Worm (Caenorhabditis elegans) whole organism, L4 larva: ENCODE measurements around the gene mrps-17.

Experiments used
- F10B5.3 ChIP-seq: sonication (generic microtip); optimal IDR thresholded peaks from 2 replicates; lab custom pipeline; 2016; ENCODE audit warnings: mild to moderate bottlenecking, missing genetic modification characterization, missing compliant biosample characterization
- F26F4.8 ChIP-seq: fragments of 200-800 bp; sonication (Bioruptor generic); conservative IDR thresholded peaks from 2 replicates; pipeline ENCODE4 v1.3.6; 2022; ENCODE audit warnings: missing genetic modification characterization, missing compliant biosample characterization
- R02D3.7 ChIP-seq: fragments of 150-350 bp; sonication (generic microtip); optimal IDR thresholded peaks from 3 replicates; lab custom pipeline; 2014; ENCODE audit warnings: missing biosample characterization, missing genetic modification characterization
- T20F7.1 ChIP-seq: fragments of 200-800 bp; sonication (Bioruptor generic); optimal IDR thresholded peaks from 2 replicates; lab custom pipeline; 2018; ENCODE audit warnings: mild to moderate bottlenecking, missing genetic modification characterization, missing compliant biosample characterization
- Y75B8A.6 ChIP-seq: fragments of 200-800 bp; sonication (Bioruptor generic); IDR thresholded peaks from 2 replicates; pipeline ENCODE4 v1.3.6; 2022; ENCODE audit warnings: missing genetic modification reagents, missing genetic modification characterization, missing compliant biosample characterization
- ZK337.2 ChIP-seq: fragments of 200-800 bp; sonication (Bioruptor generic); IDR thresholded peaks from 2 replicates; pipeline ENCODE4 v1.3.6; 2022; ENCODE audit warnings: missing genetic modification reagents, missing genetic modification characterization, missing compliant biosample characterization
- aha-1 ChIP-seq: fragments of 150-350 bp; peaks from one replicate; lab custom pipeline; 2014; ENCODE audit warnings: missing biosample characterization, missing genetic modification characterization
- ceh-20 ChIP-seq: fragments of 200-800 bp; sonication (Bioruptor generic); IDR thresholded peaks from 2 replicates; pipeline ENCODE4 v1.3.6; 2022; ENCODE audit warnings: missing genetic modification reagents, missing genetic modification characterization, missing compliant biosample characterization
- ceh-28 ChIP-seq: fragments of 150-350 bp; optimal IDR thresholded peaks from 2 replicates; lab custom pipeline; 2014; ENCODE audit warnings: missing biosample characterization, missing genetic modification reagents, missing genetic modification characterization
- ceh-44 ChIP-seq: fragments of 200-800 bp; sonication (Bioruptor generic); IDR thresholded peaks from 2 replicates; pipeline ENCODE4 v1.3.6; 2022; ENCODE audit warnings: missing genetic modification reagents, missing genetic modification characterization, missing compliant biosample characterization
- ceh-62 ChIP-seq: sonication (generic microtip); optimal IDR thresholded peaks from 2 replicates; lab custom pipeline; 2017; ENCODE audit warnings: missing biosample characterization, missing genetic modification characterization
- ceh-82 ChIP-seq: sonication (generic microtip); optimal IDR thresholded peaks from 2 replicates; lab custom pipeline; 2017; ENCODE audit warnings: missing biosample characterization, missing genetic modification characterization
- ctbp-1 ChIP-seq: fragments of 200-800 bp; sonication (Bioruptor generic); IDR thresholded peaks from 2 replicates; pipeline ENCODE4 v1.3.6; 2022; ENCODE audit warnings: missing genetic modification reagents, missing genetic modification characterization, missing compliant biosample characterization
- daf-16 ChIP-seq, 3 experiments: sonication (generic microtip); optimal IDR thresholded peaks; 2 replicates each; lab custom pipeline; 2016 to 2017; ENCODE audit warnings: missing genetic modification characterization in 3 of 3, missing genetic modification reagents in 3 of 3, mild to moderate bottlenecking in 2 of 3, missing compliant biosample characterization in 2 of 3, missing biosample characterization in 1 of 3, moderate library complexity in 1 of 3
- dmd-6 ChIP-seq: fragments of 200-800 bp; sonication (Bioruptor generic); IDR thresholded peaks from 2 replicates; pipeline ENCODE4 v1.3.6; 2022; ENCODE audit warnings: missing genetic modification reagents, missing genetic modification characterization, missing compliant biosample characterization
- dve-1 ChIP-seq: sonication (generic microtip); optimal IDR thresholded peaks from 2 replicates; lab custom pipeline; 2017; ENCODE audit warnings: antibody characterized with exemption, mild to moderate bottlenecking, missing genetic modification characterization, missing compliant biosample characterization; ENCODE audit not compliant: insufficient read depth
- egl-27 ChIP-seq: sonication (generic microtip); optimal IDR thresholded peaks from 3 replicates; lab custom pipeline; 2017; ENCODE audit warnings: missing biosample characterization, missing genetic modification reagents, missing genetic modification characterization
- fos-1 ChIP-seq: fragments of 150-350 bp; optimal IDR thresholded peaks from 2 replicates; lab custom pipeline; 2014; ENCODE audit warnings: missing biosample characterization, missing genetic modification characterization
- gei-8 ChIP-seq: fragments of 200-800 bp; sonication (Bioruptor generic); optimal IDR thresholded peaks from 2 replicates; lab custom pipeline; 2018; ENCODE audit warnings: mild to moderate bottlenecking, missing genetic modification characterization, missing compliant biosample characterization
- hlh-11 ChIP-seq: fragments of 200-800 bp; sonication (Bioruptor generic); optimal IDR thresholded peaks from 2 replicates; lab custom pipeline; 2018; ENCODE audit warnings: mild to moderate bottlenecking, missing genetic modification characterization, missing compliant biosample characterization
- hlh-30 ChIP-seq: sonication (generic microtip); optimal IDR thresholded peaks from 2 replicates; lab custom pipeline; 2017; ENCODE audit warnings: antibody characterized with exemption, mild to moderate bottlenecking, missing genetic modification characterization, missing compliant biosample characterization; ENCODE audit not compliant: insufficient read depth
- lin-13 ChIP-seq: fragments of 150-350 bp; optimal IDR thresholded peaks from 2 replicates; lab custom pipeline; 2014; ENCODE audit warnings: missing biosample characterization, missing genetic modification reagents, missing genetic modification characterization
- lin-38 ChIP-seq: fragments of 200-800 bp; sonication (Bioruptor generic); IDR thresholded peaks from 2 replicates; pipeline ENCODE4 v1.3.6; 2022; ENCODE audit warnings: missing genetic modification reagents, missing genetic modification characterization, missing compliant biosample characterization
- lin-39 ChIP-seq: fragments of 150-350 bp; optimal IDR thresholded peaks from 2 replicates; lab custom pipeline; 2014; ENCODE audit warnings: missing biosample characterization, missing genetic modification reagents, missing genetic modification characterization
- lsy-2 ChIP-seq, 2 experiments: fragments of 150-350 bp in 1 of 2; sonication (generic microtip) in 1 of 2; optimal IDR thresholded peaks; 2 replicates each; lab custom pipeline; 2014 to 2017; ENCODE audit warnings: missing biosample characterization in 2 of 2, missing genetic modification characterization in 2 of 2
- nhr-102 ChIP-seq: sonication (generic microtip); optimal IDR thresholded peaks from 2 replicates; lab custom pipeline; 2016; ENCODE audit warnings: mild to moderate bottlenecking, missing genetic modification characterization, moderate library complexity, missing compliant biosample characterization
- nhr-11 ChIP-seq: fragments of 150-350 bp; optimal IDR thresholded peaks from 2 replicates; lab custom pipeline; 2014; ENCODE audit warnings: missing biosample characterization, missing genetic modification characterization
- nhr-111 ChIP-seq: fragments of 200-800 bp; sonication (Bioruptor generic); optimal IDR thresholded peaks from 2 replicates; lab custom pipeline; 2018; ENCODE audit warnings: mild to moderate bottlenecking, missing genetic modification characterization, missing compliant biosample characterization
- nhr-28 ChIP-seq: fragments of 150-350 bp; optimal IDR thresholded peaks from 2 replicates; lab custom pipeline; 2014; ENCODE audit warnings: missing biosample characterization, missing genetic modification characterization
- nhr-6 ChIP-seq: fragments of 150-350 bp; optimal IDR thresholded peaks from 2 replicates; lab custom pipeline; 2014; ENCODE audit warnings: missing biosample characterization, missing genetic modification characterization
- set-16 ChIP-seq: fragments of 200-800 bp; sonication (Bioruptor generic); IDR thresholded peaks from 2 replicates; pipeline ENCODE4 v1.3.6; 2022; ENCODE audit warnings: missing genetic modification reagents, missing genetic modification characterization, missing compliant biosample characterization
- snpc-1.2 ChIP-seq: fragments of 200-800 bp; sonication (Bioruptor generic); IDR thresholded peaks from 2 replicates; pipeline ENCODE4 v1.3.6; 2022; ENCODE audit warnings: missing genetic modification reagents, missing genetic modification characterization, missing compliant biosample characterization
- spr-1 ChIP-seq: sonication (generic microtip); optimal IDR thresholded peaks from 2 replicates; lab custom pipeline; 2016; ENCODE audit warnings: mild to moderate bottlenecking, missing genetic modification characterization, missing compliant biosample characterization
- tag-97 ChIP-seq: fragments of 200-800 bp; sonication (Bioruptor generic); IDR thresholded peaks from 2 replicates; pipeline ENCODE4 v1.3.6; 2022; ENCODE audit warnings: missing genetic modification characterization, missing compliant biosample characterization
- zag-1 ChIP-seq: fragments of 150-350 bp; optimal IDR thresholded peaks from 2 replicates; lab custom pipeline; 2014; ENCODE audit warnings: missing biosample characterization, missing genetic modification characterization
- zfp-2 ChIP-seq: sonication (generic microtip); optimal IDR thresholded peaks from 2 replicates; lab custom pipeline; 2016; ENCODE audit warnings: mild to moderate bottlenecking, missing genetic modification characterization, missing compliant biosample characterization
- zip-2 ChIP-seq: fragments of 150-350 bp; optimal IDR thresholded peaks from 2 replicates; lab custom pipeline; 2014; ENCODE audit warnings: missing biosample characterization, missing genetic modification characterization
- ztf-7 ChIP-seq: fragments of 150-350 bp; optimal IDR thresholded peaks from 2 replicates; lab custom pipeline; 2014; ENCODE audit warnings: missing biosample characterization, missing genetic modification characterization

mrps-17 gene

DNA sequence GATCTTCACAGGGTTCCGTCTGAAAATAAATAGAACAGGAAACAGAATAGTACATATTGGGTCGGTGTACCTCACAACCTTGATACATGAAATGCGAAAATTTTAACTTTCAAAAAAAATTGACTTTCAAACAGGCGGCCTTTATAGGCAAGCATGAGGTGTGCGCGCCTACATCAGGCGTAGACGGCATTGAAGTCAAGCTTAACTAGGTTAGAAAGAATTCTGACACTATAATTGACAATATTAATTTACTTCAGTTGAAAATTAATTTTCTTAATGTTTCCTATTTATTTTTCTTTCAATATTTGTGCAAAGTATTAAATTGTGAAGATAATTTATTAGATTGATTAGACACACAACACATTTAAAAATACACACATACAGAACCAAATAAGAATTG is 19.7 kb downstream of the mrps-17 start, which contains the start of gene C05D11.5:
Gene C05D11.5 (minus strand): TSS at position 101 of the 400 bp plus-strand sequence.
- TF ChIP-seq nhr-6 (tag; lab: Kevin White, UChicago) (no peak), ceh-44 (GFP tag; lab: Robert Waterston, UW) (no peak), set-16 (GFP tag; lab: Robert Waterston, UW) (no peak)

DNA sequence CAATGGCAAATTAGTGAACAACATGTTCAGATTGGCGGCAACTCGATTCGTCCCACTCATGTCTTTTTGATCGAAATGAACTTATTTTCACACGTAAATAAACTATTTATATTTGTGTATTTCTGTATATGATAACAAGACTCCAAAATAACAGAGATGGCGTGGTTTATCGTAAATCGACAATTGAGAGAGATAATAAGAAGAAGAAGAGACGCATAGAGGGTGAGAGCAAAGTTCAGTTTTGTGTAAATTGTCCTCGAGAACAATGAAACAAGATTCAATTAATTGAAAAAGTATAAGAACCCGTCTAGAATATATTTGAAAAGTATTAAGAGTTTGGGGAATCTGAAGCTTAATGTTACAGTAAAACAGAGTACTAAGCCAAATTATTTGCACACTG is 20.2 kb downstream of the mrps-17 start:
- TF ChIP-seq egl-27 (tag; lab: Kevin White, UChicago) (no peak), hlh-30 (tag; lab: Kevin White, UChicago) (no peak), aha-1 (no peak), ceh-28 (no peak), ceh-82 (tag; lab: Kevin White, UChicago) (no peak), R02D3.7 (tag; lab: Kevin White, UChicago) (peak; percentile 14), fos-1 (tag; lab: Kevin White, UChicago) (no peak), lin-38 (GFP tag; lab: Robert Waterston, UW) (no peak), ceh-62 (tag; lab: Kevin White, UChicago) (no peak), ZK337.2 (GFP tag; lab: Robert Waterston, UW) (no peak), ztf-7 (tag; lab: Kevin White, UChicago) (no peak), nhr-28 (tag; lab: Kevin White, UChicago) (peak; percentile 36), zfp-2 (tag; lab: Kevin White, UChicago) (no peak), F10B5.3 (tag; lab: Kevin White, UChicago) (no peak), dve-1 (tag; lab: Kevin White, UChicago) (peak; percentile 24), set-16 (GFP tag; lab: Robert Waterston, UW) (no peak), lin-13 (GFP tag; lab: Kevin White, UChicago) (no peak), Y75B8A.6 (GFP tag; lab: Robert Waterston, UW) (no peak), lsy-2 (tag; optimal IDR thresholded peaks at IDR 0.05; lab: Kevin White, UChicago) (peak in 1 of 2 experiments; percentile 16), T20F7.1 (GFP tag; lab: Kevin White, UChicago) (peak; percentile 35), dmd-6 (peak; percentile 15; the same call in 1 of the 2 replicates), F26F4.8 (no peak), ctbp-1 (GFP tag; lab: Robert Waterston, UW) (no peak), zip-2 (tag; lab: Kevin White, UChicago) (no peak), snpc-1.2 (no peak)
- TF ChIP-seq, all 104 proteins: peak for 6

- TF ChIP-seq set-16 (GFP tag; lab: Robert Waterston, UW) (no peak), lin-39 (tag; lab: Kevin White, UChicago) (no peak), nhr-102 (tag; lab: Kevin White, UChicago) (no peak), ceh-62 (tag; lab: Kevin White, UChicago) (no peak)
- TF ChIP-seq, all 104 proteins: peak for 0
Measured at ce11 chrIII:6406829-6407228, 24.8 kb downstream of the mrps-17 start, which contains the start of gene let-756. Gene let-756 (plus strand): TSS chrIII:6407129.

ce11 chrIII:6405121-6405520 is 26.5 kb downstream of the mrps-17 start:
- no peak for TF ChIP-seq F26F4.8
- TF ChIP-seq hlh-11 (tag; lab: Kevin White, UChicago), result peak; percentile 44
- TF ChIP-seq dmd-6, result no peak
- TF ChIP-seq spr-1 (tag; lab: Kevin White, UChicago), result no peak
- 0 out of 2 replicates have a peak, but pooled peaks have one; percentile 27 for TF ChIP-seq ctbp-1 (GFP tag; lab: Robert Waterston, UW)
- TF ChIP-seq nhr-111, result no peak
- TF ChIP-seq nhr-11, result peak; percentile 52
- TF ChIP-seq ceh-20 (GFP tag; lab: Robert Waterston, UW), result peak; percentile 29; the same call in 1 of the 2 replicates
- no peak for TF ChIP-seq tag-97 (GFP tag; lab: Robert Waterston, UW)
- TF ChIP-seq daf-16 (GFP tag; optimal IDR thresholded peaks at IDR 0.05; lab: Kevin White, UChicago), result peak in 1 of 2 experiments; percentile 41
- no peak for TF ChIP-seq daf-16 (tag; optimal IDR thresholded peaks at IDR 0.05; lab: Kevin White, UChicago)
- TF ChIP-seq gei-8 (GFP tag; lab: Kevin White, UChicago), result no peak
- TF ChIP-seq zag-1 (tag; lab: Kevin White, UChicago), result no peak
